Fruit fly (Drosophila melanogaster) whole organism, prepupa: Measurements from ENCODE around the gene CG5039.

Source experiments
- CG10631 ChIP-seq: fragments of 200-800 bp; sonication (Bioruptor generic); optimal IDR thresholded peaks from 2 replicates; lab custom pipeline; 2016; ENCODE audit warnings: missing biosample characterization, missing genetic modification characterization
- CG10669 ChIP-seq: fragments of 200-800 bp; sonication (Bioruptor generic); optimal IDR thresholded peaks from 3 replicates; lab custom pipeline; 2018; ENCODE audit warnings: missing biosample characterization, mild to moderate bottlenecking, missing genetic modification characterization, moderate library complexity
- CG11294 ChIP-seq: fragments of 200-800 bp; sonication (Bioruptor generic); IDR thresholded peaks from 2 replicates; pipeline ENCODE4 v1.3.6; 2022; ENCODE audit warnings: missing biosample characterization, missing genetic modification characterization
- CG11762 ChIP-seq: fragments of 200-800 bp; sonication (Bioruptor generic); optimal IDR thresholded peaks from 3 replicates; lab custom pipeline; 2016; ENCODE audit warnings: missing biosample characterization, missing genetic modification characterization; ENCODE audit not compliant: insufficient read depth
- CG11902 ChIP-seq: fragments of 200-800 bp; sonication (Bioruptor generic); optimal IDR thresholded peaks from 3 replicates; lab custom pipeline; 2016; ENCODE audit warnings: missing biosample characterization, missing genetic modification characterization
- CG16779 ChIP-seq: fragments of 200-800 bp; sonication (Bioruptor generic); optimal IDR thresholded peaks from 3 replicates; lab custom pipeline; 2017; ENCODE audit warnings: missing biosample characterization, mild to moderate bottlenecking, missing genetic modification characterization
- CG3032 ChIP-seq: fragments of 200-800 bp; optimal IDR thresholded peaks from 2 replicates; lab custom pipeline; 2019; ENCODE audit warnings: missing biosample characterization, mild to moderate bottlenecking, missing genetic modification characterization, moderate library complexity
- CG4318 ChIP-seq: fragments of 200-800 bp; sonication (Bioruptor generic); optimal IDR thresholded peaks from 3 replicates; lab custom pipeline; 2017; ENCODE audit warnings: missing biosample characterization, mild to moderate bottlenecking, missing genetic modification characterization
- CG6163 ChIP-seq: fragments of 200-800 bp; sonication (Bioruptor generic); IDR thresholded peaks from 3 replicates; pipeline ENCODE4 v1.3.6; 2022; ENCODE audit warnings: missing biosample characterization, missing genetic modification characterization
- CG6276 ChIP-seq: fragments of 200-800 bp; sonication (Bioruptor generic); optimal IDR thresholded peaks from 2 replicates; lab custom pipeline; 2017; ENCODE audit warnings: missing biosample characterization, mild to moderate bottlenecking, missing genetic modification characterization
- CG6792 ChIP-seq: fragments of 200-800 bp; sonication (Bioruptor generic); optimal IDR thresholded peaks from 3 replicates; lab custom pipeline; 2016; ENCODE audit warnings: missing biosample characterization, missing genetic modification characterization
- CG6808 ChIP-seq: fragments of 200-800 bp; sonication (Bioruptor generic); optimal IDR thresholded peaks from 3 replicates; lab custom pipeline; 2017; ENCODE audit warnings: missing biosample characterization, missing genetic modification characterization, mild to moderate bottlenecking, moderate library complexity, missing genetic modification reagents
- CG8119 ChIP-seq: fragments of 200-800 bp; sonication (Bioruptor generic); IDR thresholded peaks from 3 replicates; pipeline ENCODE4 v1.3.6; 2022; ENCODE audit warnings: missing biosample characterization, missing genetic modification characterization
- CG9139 ChIP-seq: fragments of 200-800 bp; sonication (Bioruptor generic); optimal IDR thresholded peaks from 3 replicates; lab custom pipeline; 2017; ENCODE audit warnings: missing biosample characterization, mild to moderate bottlenecking, missing genetic modification characterization
- Eip78C ChIP-seq: fragments of 200-800 bp; sonication (Bioruptor generic); peaks from one replicate; lab custom pipeline; 2016; ENCODE audit warnings: missing biosample characterization, missing genetic modification characterization
- Eip93F ChIP-seq: fragments of 200-800 bp; sonication (Bioruptor generic); optimal IDR thresholded peaks from 2 replicates; lab custom pipeline; 2016; ENCODE audit warnings: missing biosample characterization, mild to moderate bottlenecking, missing genetic modification characterization
- Ets96B ChIP-seq: fragments of 200-800 bp; optimal IDR thresholded peaks from 2 replicates; lab custom pipeline; 2019; ENCODE audit warnings: missing biosample characterization, mild to moderate bottlenecking, missing genetic modification characterization, moderate library complexity
- Hr38 ChIP-seq: sonication (Bioruptor generic); optimal IDR thresholded peaks from 2 replicates; lab custom pipeline; 2016; ENCODE audit warnings: missing biosample characterization, missing genetic modification characterization
- Hr39 ChIP-seq: fragments of 200-800 bp; sonication (Bioruptor generic); optimal IDR thresholded peaks from 2 replicates; lab custom pipeline; 2016; ENCODE audit warnings: missing biosample characterization, missing genetic modification characterization
- Hr4 ChIP-seq: fragments of 200-800 bp; sonication (Bioruptor generic); optimal IDR thresholded peaks from 3 replicates; lab custom pipeline; 2016; ENCODE audit warnings: missing biosample characterization, missing genetic modification characterization
- Met ChIP-seq: fragments of 200-800 bp; sonication (Bioruptor generic); optimal IDR thresholded peaks from 3 replicates; lab custom pipeline; 2016; ENCODE audit warnings: missing biosample characterization, missing genetic modification characterization
- Smox ChIP-seq: fragments of 200-800 bp; sonication (Bioruptor generic); optimal IDR thresholded peaks from 3 replicates; lab custom pipeline; 2016; ENCODE audit warnings: missing biosample characterization, missing genetic modification characterization
- Sox102F ChIP-seq: fragments of 200-800 bp; sonication (Bioruptor generic); optimal IDR thresholded peaks from 2 replicates; lab custom pipeline; 2016; ENCODE audit warnings: missing biosample characterization, mild to moderate bottlenecking, missing genetic modification characterization
- Sox14 ChIP-seq: fragments of 200-800 bp; sonication (Bioruptor generic); optimal IDR thresholded peaks from 3 replicates; lab custom pipeline; 2016; ENCODE audit warnings: missing biosample characterization, missing genetic modification characterization
- Sox15 ChIP-seq: fragments of 200-800 bp; sonication (Bioruptor generic); optimal IDR thresholded peaks from 3 replicates; lab custom pipeline; 2016; ENCODE audit warnings: missing biosample characterization, missing genetic modification characterization
- acj6 ChIP-seq: fragments of 200-800 bp; sonication (Bioruptor generic); optimal IDR thresholded peaks from 3 replicates; lab custom pipeline; 2016; ENCODE audit warnings: missing biosample characterization, missing genetic modification characterization
- cyc ChIP-seq: fragments of 200-800 bp; sonication (Bioruptor generic); optimal IDR thresholded peaks from 3 replicates; lab custom pipeline; 2016; ENCODE audit warnings: missing biosample characterization, missing genetic modification characterization
- dac ChIP-seq: fragments of 200-800 bp; sonication (Bioruptor generic); optimal IDR thresholded peaks from 2 replicates; lab custom pipeline; 2017; ENCODE audit warnings: missing biosample characterization, mild to moderate bottlenecking, missing genetic modification characterization
- fd59A ChIP-seq: fragments of 200-800 bp; sonication (Bioruptor generic); optimal IDR thresholded peaks from 2 replicates; lab custom pipeline; 2017; ENCODE audit warnings: missing biosample characterization, mild to moderate bottlenecking, missing genetic modification characterization, missing genetic modification reagents
- fkh ChIP-seq: fragments of 200-800 bp; sonication (Bioruptor generic); optimal IDR thresholded peaks from 3 replicates; lab custom pipeline; 2017; ENCODE audit warnings: missing biosample characterization, mild to moderate bottlenecking, missing genetic modification characterization, moderate library complexity
- lz ChIP-seq: fragments of 200-800 bp; sonication (Bioruptor generic); optimal IDR thresholded peaks from 3 replicates; lab custom pipeline; 2016; ENCODE audit warnings: missing biosample characterization, missing genetic modification characterization
- net ChIP-seq: fragments of 200-800 bp; sonication (Bioruptor generic); optimal IDR thresholded peaks from 3 replicates; lab custom pipeline; 2016; ENCODE audit warnings: missing biosample characterization, missing genetic modification characterization
- pdm3 ChIP-seq: fragments of 200-800 bp; sonication (Bioruptor generic); optimal IDR thresholded peaks from 3 replicates; lab custom pipeline; 2016; ENCODE audit warnings: missing biosample characterization, missing genetic modification characterization
- spab ChIP-seq: fragments of 200-800 bp; sonication (Bioruptor generic); optimal IDR thresholded peaks from 2 replicates; lab custom pipeline; 2017; ENCODE audit warnings: missing biosample characterization, mild to moderate bottlenecking, missing genetic modification characterization, missing genetic modification reagents
- svp ChIP-seq: fragments of 200-800 bp; sonication (Bioruptor generic); peaks from one replicate; lab custom pipeline; 2016; ENCODE audit warnings: missing biosample characterization, missing genetic modification characterization
- vri ChIP-seq: fragments of 200-800 bp; sonication (Bioruptor generic); optimal IDR thresholded peaks from 3 replicates; lab custom pipeline; 2016; ENCODE audit warnings: missing biosample characterization, mild to moderate bottlenecking, missing genetic modification characterization

CG5039 gene

DNA sequence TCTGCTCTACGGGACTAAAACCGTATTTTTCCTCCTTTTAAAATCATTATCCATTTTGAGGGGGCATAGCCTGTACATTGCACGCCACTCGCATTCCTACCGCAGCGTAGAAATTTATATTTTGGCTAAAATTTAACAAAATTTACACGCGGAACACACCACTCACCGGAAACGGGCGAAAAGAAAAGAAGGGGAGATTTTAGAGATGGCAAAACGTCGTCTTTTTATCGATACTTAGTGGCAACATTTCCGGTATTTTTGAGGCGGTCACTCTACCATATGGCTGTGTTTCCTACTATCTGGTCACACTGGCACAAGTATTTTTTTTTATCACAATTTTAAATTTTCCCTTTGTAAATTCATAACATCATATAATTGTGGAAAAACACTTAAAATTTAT lies 6.4 kb downstream of the CG5039 start, which contains the start of gene RpL27 (continued):
- TF ChIP-seq spab (GFP tag; lab: Kevin White, UChicago): peak; percentile 32
- TF ChIP-seq CG3032 (tag; lab: Kevin White, UChicago): peak; percentile 52
- TF ChIP-seq CG6276 (GFP tag; lab: Kevin White, UChicago): no peak
- peak; percentile 25 for TF ChIP-seq Eip93F (GFP tag; lab: Kevin White, UChicago)
- TF ChIP-seq Hr38 (GFP tag; lab: Kevin White, UChicago): no peak
- TF ChIP-seq CG16779 (tag; lab: Kevin White, UChicago): no peak
- TF ChIP-seq cyc: peak; percentile 70
- TF ChIP-seq CG9139 (GFP tag; lab: Kevin White, UChicago): peak; percentile 75
- peak; percentile 80 for TF ChIP-seq vri (GFP tag; lab: Kevin White, UChicago)
- TF ChIP-seq CG6163 (GFP tag; lab: Robert Waterston, UW): peak; percentile 80
- TF ChIP-seq CG11294 (GFP tag; lab: Robert Waterston, UW): no peak
- TF ChIP-seq acj6 (GFP tag; lab: Kevin White, UChicago): peak; percentile 56
- TF ChIP-seq pdm3 (GFP tag; lab: Kevin White, UChicago): peak; percentile 62
- TF ChIP-seq Hr4 (GFP tag; lab: Kevin White, UChicago): peak; percentile 11
- TF ChIP-seq svp: peak; percentile 66
- peak; percentile 61 for TF ChIP-seq CG6792 (GFP tag; lab: Kevin White, UChicago)
- TF ChIP-seq fkh: no peak
- peak; percentile 56 for TF ChIP-seq CG11762 (GFP tag; lab: Kevin White, UChicago)
- peak; percentile 73 for TF ChIP-seq CG6808 (GFP tag; lab: Kevin White, UChicago)
- TF ChIP-seq fd59A: peak; percentile 4
- TF ChIP-seq Sox14 (GFP tag; lab: Kevin White, UChicago): peak; percentile 58
- TF ChIP-seq Hr39 (GFP tag; lab: Kevin White, UChicago): peak; percentile 58
- TF ChIP-seq CG4318 (GFP tag; lab: Kevin White, UChicago): no peak
- no peak for TF ChIP-seq dac (GFP tag; lab: Kevin White, UChicago)
- no peak for TF ChIP-seq CG10631 (GFP tag; lab: Kevin White, UChicago)
- peak; percentile 75 for TF ChIP-seq Met (GFP tag; lab: Kevin White, UChicago)
- peak; percentile 59 for TF ChIP-seq Smox (GFP tag; lab: Kevin White, UChicago)
- peak; percentile 74 for TF ChIP-seq net (GFP tag; lab: Kevin White, UChicago)
- TF ChIP-seq CG8119 (GFP tag; lab: Robert Waterston, UW): no peak
- TF ChIP-seq lz (GFP tag; lab: Kevin White, UChicago): peak; percentile 78

DNA sequence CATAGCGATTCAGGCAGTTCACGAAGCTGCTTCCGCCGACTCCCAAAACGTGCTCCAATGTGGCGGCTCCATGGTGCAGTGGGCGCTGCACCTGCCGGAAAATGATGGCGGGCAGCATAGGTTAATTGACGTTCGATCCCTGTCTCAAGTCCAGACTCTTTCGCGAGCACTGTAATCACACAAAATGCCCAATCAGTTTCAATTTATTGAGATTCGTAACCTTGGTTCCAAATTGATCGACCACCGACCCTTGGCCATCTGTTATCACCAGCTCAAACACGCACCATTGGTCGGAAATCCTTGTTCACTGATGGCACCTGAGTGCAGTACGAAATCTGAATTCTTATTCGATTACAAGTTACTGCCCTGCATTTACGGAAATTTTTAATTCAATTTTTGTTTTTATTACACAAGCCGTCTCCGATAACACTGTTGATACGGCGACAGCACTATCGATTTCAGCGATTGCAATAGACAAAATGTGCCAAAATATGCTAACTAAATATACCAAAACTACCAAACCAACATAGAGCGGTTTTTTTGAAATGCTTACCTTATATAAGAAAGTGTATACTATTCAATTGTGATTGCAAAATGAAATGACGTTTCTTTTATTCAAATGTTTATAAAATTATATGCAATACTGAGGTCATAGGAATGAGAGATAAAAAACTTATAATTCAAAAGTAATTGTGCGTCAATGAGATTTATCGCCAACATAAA lies 8.4 kb downstream of the CG5039 start, which contains the start of gene CLS:
CLS (minus strand) TSS at position 673 of the 723 bp plus-strand sequence.
- TF ChIP-seq Sox15 (GFP tag; lab: Kevin White, UChicago): no peak
- TF ChIP-seq CG10669: no peak
- TF ChIP-seq CG6163 (GFP tag; lab: Robert Waterston, UW): 0 out of 3 replicates have a peak, but pooled peaks have one; percentile 3
- TF ChIP-seq fkh: no peak
- TF ChIP-seq Eip78C (GFP tag; lab: Kevin White, UChicago): peak; percentile 51
- TF ChIP-seq svp: peak; percentile 97
- TF ChIP-seq Ets96B (tag; lab: Kevin White, UChicago): no peak

DNA sequence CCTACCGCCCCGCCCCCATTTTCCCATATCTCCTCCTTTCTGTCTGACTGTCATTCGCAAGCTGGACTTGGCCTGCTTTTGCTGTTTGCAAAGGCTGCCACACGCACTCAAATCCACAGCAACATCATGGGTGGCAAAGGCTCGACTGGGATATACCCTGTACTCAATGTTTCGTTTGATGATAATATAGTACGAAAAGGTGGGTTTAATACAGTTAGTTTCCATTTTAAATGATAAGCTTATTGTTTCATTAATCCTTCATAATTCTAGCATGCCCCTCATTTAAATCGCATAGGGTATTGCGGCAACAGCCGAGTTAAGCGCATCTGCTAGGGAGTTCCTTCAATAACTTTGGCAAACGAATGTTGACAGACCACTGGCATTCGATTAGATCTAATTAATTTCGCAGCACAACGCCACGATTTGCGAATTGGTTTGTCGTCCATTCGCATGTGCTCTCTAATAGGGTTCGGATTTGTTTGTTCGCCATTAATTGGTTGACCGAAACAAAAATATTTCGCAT lies 15.7 kb downstream of the CG5039 start:
- TF ChIP-seq CG11902 (GFP tag; lab: Kevin White, UChicago): no peak
- no peak for TF ChIP-seq Sox102F (GFP tag; lab: Kevin White, UChicago)
- TF ChIP-seq acj6 (GFP tag; lab: Kevin White, UChicago): no peak
- TF ChIP-seq, all 60 proteins: peak for 0
